Worm (Caenorhabditis elegans) whole organism, L2 larva: ENCODE data around the gene F35F10.7.

ENCODE experiments used
- C34F6.9 ChIP-seq: fragments of 150-350 bp; optimal IDR thresholded peaks from 2 replicates; lab custom pipeline; 2014; ENCODE audit warnings: missing biosample characterization, missing genetic modification characterization
- F13H6.1 ChIP-seq: sonication (generic microtip); optimal IDR thresholded peaks from 2 replicates; lab custom pipeline; 2016; ENCODE audit warnings: missing genetic modification characterization, missing compliant biosample characterization
- R02D3.7 ChIP-seq: fragments of 150-350 bp; optimal IDR thresholded peaks from 2 replicates; lab custom pipeline; 2014; ENCODE audit warnings: missing biosample characterization, missing genetic modification characterization
- ceh-82 ChIP-seq: fragments of 150-350 bp; optimal IDR thresholded peaks from 2 replicates; lab custom pipeline; 2014; ENCODE audit warnings: missing biosample characterization, missing genetic modification characterization
- crh-2 ChIP-seq: sonication (generic microtip); optimal IDR thresholded peaks from 2 replicates; lab custom pipeline; 2017; ENCODE audit warnings: missing biosample characterization, missing genetic modification characterization
- dmd-4 ChIP-seq: sonication (generic microtip); optimal IDR thresholded peaks from 2 replicates; lab custom pipeline; 2017; ENCODE audit warnings: missing biosample characterization, missing genetic modification characterization
- egl-27 ChIP-seq: sonication (generic microtip); optimal IDR thresholded peaks from 3 replicates; lab custom pipeline; 2017; ENCODE audit warnings: missing biosample characterization, missing genetic modification reagents, missing genetic modification characterization
- elt-3 ChIP-seq: sonication (generic microtip); optimal IDR thresholded peaks from 2 replicates; lab custom pipeline; 2017; ENCODE audit warnings: missing biosample characterization, missing genetic modification characterization
- fos-1 ChIP-seq: fragments of 150-350 bp; optimal IDR thresholded peaks from 2 replicates; lab custom pipeline; 2014; ENCODE audit warnings: missing biosample characterization, missing genetic modification characterization
- gmeb-1 ChIP-seq: fragments of 150-350 bp; optimal IDR thresholded peaks from 2 replicates; lab custom pipeline; 2014; ENCODE audit warnings: missing biosample characterization, missing genetic modification characterization
- lin-11 ChIP-seq: fragments of 150-350 bp; sonication (generic microtip); optimal IDR thresholded peaks from 2 replicates; lab custom pipeline; 2014; ENCODE audit warnings: missing biosample characterization, missing genetic modification characterization, inconsistent platforms, mixed read lengths
- lin-39 ChIP-seq: fragments of 150-350 bp; optimal IDR thresholded peaks from 2 replicates; lab custom pipeline; 2014; ENCODE audit warnings: missing biosample characterization, missing genetic modification reagents, missing genetic modification characterization
- lsy-2 ChIP-seq, 2 experiments: fragments of 150-350 bp in 1 of 2; sonication (generic microtip) in 1 of 2; optimal IDR thresholded peaks; 2 replicates each; lab custom pipeline; 2014 to 2017; ENCODE audit warnings: missing biosample characterization in 2 of 2, missing genetic modification characterization in 2 of 2
- mbf-1 ChIP-seq: sonication (generic microtip); optimal IDR thresholded peaks from 2 replicates; lab custom pipeline; 2017; ENCODE audit warnings: missing biosample characterization, missing genetic modification characterization
- nhr-11 ChIP-seq: fragments of 150-350 bp; optimal IDR thresholded peaks from 2 replicates; lab custom pipeline; 2014; ENCODE audit warnings: missing biosample characterization, missing genetic modification characterization
- nhr-12 ChIP-seq: fragments of 150-350 bp; optimal IDR thresholded peaks from 2 replicates; lab custom pipeline; 2014; ENCODE audit warnings: missing biosample characterization, missing genetic modification characterization
- nhr-23 ChIP-seq: fragments of 150-350 bp; optimal IDR thresholded peaks from 2 replicates; lab custom pipeline; 2014; ENCODE audit warnings: missing biosample characterization, missing genetic modification reagents, missing genetic modification characterization
- nhr-237 ChIP-seq: fragments of 150-350 bp; optimal IDR thresholded peaks from 2 replicates; lab custom pipeline; 2014; ENCODE audit warnings: missing biosample characterization, missing genetic modification characterization
- nhr-25 ChIP-seq: fragments of 150-350 bp; sonication (generic microtip); optimal IDR thresholded peaks from 3 replicates; lab custom pipeline; 2014; ENCODE audit warnings: missing biosample characterization, missing genetic modification characterization
- nhr-6 ChIP-seq: fragments of 150-350 bp; optimal IDR thresholded peaks from 2 replicates; lab custom pipeline; 2014; ENCODE audit warnings: missing biosample characterization, missing genetic modification characterization
- nhr-77 ChIP-seq: fragments of 150-350 bp; optimal IDR thresholded peaks from 2 replicates; lab custom pipeline; 2014; ENCODE audit warnings: missing biosample characterization, missing genetic modification characterization
- peb-1 ChIP-seq: fragments of 150-350 bp; optimal IDR thresholded peaks from 2 replicates; lab custom pipeline; 2014; ENCODE audit warnings: missing biosample characterization, missing genetic modification characterization
- sem-4 ChIP-seq: fragments of 150-350 bp; optimal IDR thresholded peaks from 2 replicates; lab custom pipeline; 2014; ENCODE audit warnings: missing biosample characterization, missing genetic modification reagents, missing genetic modification characterization
- skn-1 ChIP-seq: sonication (generic microtip); optimal IDR thresholded peaks from 2 replicates; lab custom pipeline; 2017; ENCODE audit warnings: missing biosample characterization, missing genetic modification characterization
- sma-3 ChIP-seq: sonication (generic microtip); optimal IDR thresholded peaks from 2 replicates; lab custom pipeline; 2016; ENCODE audit warnings: missing genetic modification reagents, missing genetic modification characterization, missing compliant biosample characterization
- sma-9 ChIP-seq, 2 experiments: fragments of 150-350 bp in 1 of 2; sonication (generic microtip) in 1 of 2; optimal IDR thresholded peaks; 2 replicates each; lab custom pipeline; 2014 to 2016; ENCODE audit warnings: missing genetic modification characterization in 2 of 2, mild to moderate bottlenecking in 1 of 2, missing biosample characterization in 1 of 2, missing compliant biosample characterization in 1 of 2, missing genetic modification reagents in 1 of 2, moderate library complexity in 1 of 2
- snpc-4 ChIP-seq: fragments of 150-350 bp; optimal IDR thresholded peaks from 2 replicates; lab custom pipeline; 2014; ENCODE audit warnings: missing biosample characterization, missing genetic modification characterization
- unc-55 ChIP-seq: fragments of 150-350 bp; sonication (generic microtip); optimal IDR thresholded peaks from 3 replicates; lab custom pipeline; 2014; ENCODE audit warnings: missing biosample characterization, missing genetic modification reagents, missing genetic modification characterization
- unc-62 ChIP-seq: fragments of 150-350 bp; optimal IDR thresholded peaks from 2 replicates; lab custom pipeline; 2014; ENCODE audit warnings: missing biosample characterization, missing genetic modification reagents, missing genetic modification characterization
- zag-1 ChIP-seq: fragments of 150-350 bp; optimal IDR thresholded peaks from 2 replicates; lab custom pipeline; 2014; ENCODE audit warnings: missing biosample characterization, missing genetic modification characterization
- ztf-1 ChIP-seq: fragments of 200-800 bp; sonication (Bioruptor generic); conservative IDR thresholded peaks from 2 replicates; pipeline ENCODE4 v1.3.6; 2022; ENCODE audit warnings: missing genetic modification characterization, missing compliant biosample characterization
- ztf-11 ChIP-seq: sonication (generic microtip); optimal IDR thresholded peaks from 2 replicates; lab custom pipeline; 2017; ENCODE audit warnings: missing biosample characterization, missing genetic modification characterization
- ztf-4 ChIP-seq: fragments of 150-350 bp; optimal IDR thresholded peaks from 2 replicates; lab custom pipeline; 2014; ENCODE audit warnings: missing biosample characterization, missing genetic modification characterization

Gene F35F10.7

DNA sequence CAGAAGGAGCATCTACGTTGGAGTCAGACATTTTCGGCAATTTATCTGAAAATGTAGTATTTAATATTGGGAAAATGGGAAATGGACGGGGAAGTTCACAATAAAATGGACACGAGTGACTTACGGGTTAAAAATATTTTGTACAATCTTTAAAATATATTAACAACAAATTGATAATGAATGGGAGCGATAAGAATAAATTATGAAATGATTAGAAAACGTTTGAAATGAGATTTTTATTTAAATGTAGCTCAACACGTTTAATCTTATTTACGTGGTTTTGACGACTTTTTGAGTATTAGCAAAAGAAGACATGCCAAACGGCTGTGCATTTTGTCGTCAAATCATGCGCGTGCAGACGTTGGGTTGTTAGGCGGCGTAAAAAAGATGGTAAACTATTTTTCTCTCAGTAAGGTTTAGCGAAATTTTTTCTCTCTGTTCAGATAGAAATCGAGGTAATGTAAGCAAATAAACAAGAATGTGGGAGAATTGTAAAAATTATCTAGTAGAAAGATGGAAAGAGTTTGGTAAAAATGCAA is 9.1 kb downstream of the F35F10.7 start, which contains the start of gene fbxa-64:
Gene fbxa-64, minus strand, starts transcription at position 51 of the 539 bp plus-strand sequence.
- TF ChIP-seq ztf-11 (tag; lab: Kevin White, UChicago), result no peak
- TF ChIP-seq nhr-11 (tag; lab: Kevin White, UChicago), result no peak
- TF ChIP-seq crh-2 (tag; lab: Kevin White, UChicago), result no peak
- no peak for TF ChIP-seq sem-4 (tag; lab: Kevin White, UChicago)
- TF ChIP-seq sma-9 (GFP tag; optimal IDR thresholded peaks at IDR 0.05; lab: Kevin White, UChicago), result no peak
- TF ChIP-seq sma-9 (tag; optimal IDR thresholded peaks at IDR 0.05; lab: Kevin White, UChicago), result no peak
- peak; percentile 9 for TF ChIP-seq C34F6.9 (tag; lab: Kevin White, UChicago)
- no peak for TF ChIP-seq nhr-12 (tag; lab: Kevin White, UChicago)
- peak in 1 of 2 experiments; percentile 18 for TF ChIP-seq lsy-2 (tag; optimal IDR thresholded peaks at IDR 0.05; lab: Kevin White, UChicago)
- no peak for TF ChIP-seq R02D3.7
- TF ChIP-seq elt-3 (tag; lab: Kevin White, UChicago), result no peak
- TF ChIP-seq zag-1, result no peak

DNA sequence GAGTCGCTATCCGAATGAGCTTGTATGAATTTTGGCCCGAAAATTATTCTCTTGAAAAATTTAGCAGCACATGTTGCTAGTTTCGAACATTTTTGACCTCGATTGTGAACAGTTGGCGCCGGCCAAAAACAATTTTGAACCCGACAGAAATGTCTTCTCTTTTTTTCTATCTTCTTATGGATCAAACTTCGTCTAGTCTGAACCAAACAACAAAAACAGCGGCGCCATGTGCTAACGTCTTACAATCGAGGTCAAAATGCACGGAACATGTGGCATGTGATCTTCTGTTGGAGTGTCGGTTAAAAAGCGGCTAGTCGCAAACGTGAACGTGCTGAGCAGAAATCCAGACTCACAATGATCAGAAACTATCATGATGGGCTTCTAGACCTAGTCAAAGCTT is 11.0 kb downstream of the F35F10.7 start:
- TF ChIP-seq snpc-4 (tag; lab: Kevin White, UChicago) (no peak), lin-11 (tag; lab: Kevin White, UChicago) (no peak), nhr-12 (tag; lab: Kevin White, UChicago) (no peak), sma-3 (GFP tag; lab: Kevin White, UChicago) (no peak), sem-4 (tag; lab: Kevin White, UChicago) (peak; percentile 4), sma-9 (GFP tag; optimal IDR thresholded peaks at IDR 0.05; lab: Kevin White, UChicago) (peak; percentile 92), sma-9 (tag; optimal IDR thresholded peaks at IDR 0.05; lab: Kevin White, UChicago) (no peak), nhr-77 (no peak), elt-3 (tag; lab: Kevin White, UChicago) (no peak), nhr-237 (tag; lab: Kevin White, UChicago) (no peak), unc-62 (GFP tag; lab: Kevin White, UChicago) (no peak), ztf-1 (GFP tag; lab: Robert Waterston, UW) (no peak), dmd-4 (no peak), lsy-2 (tag; optimal IDR thresholded peaks at IDR 0.05; lab: Kevin White, UChicago) (no peak), ztf-11 (tag; lab: Kevin White, UChicago) (no peak), skn-1 (no peak), crh-2 (tag; lab: Kevin White, UChicago) (no peak), nhr-6 (tag; lab: Kevin White, UChicago) (no peak), ceh-82 (no peak), fos-1 (tag; lab: Kevin White, UChicago) (no peak), F13H6.1 (tag; lab: Kevin White, UChicago) (peak; percentile 80), nhr-23 (no peak), peb-1 (tag; lab: Kevin White, UChicago) (no peak), ztf-4 (no peak)
- TF ChIP-seq, all 48 proteins: peak for 3

- TF ChIP-seq ztf-1 (GFP tag; lab: Robert Waterston, UW), result no peak
These were observed 12.2 kb downstream of the F35F10.7 start, which contains the start of gene T28A11.3 for ce11 chrV:3275033-3275432. TSS of gene T28A11.3 (plus strand) at chrV:3275333.

DNA sequence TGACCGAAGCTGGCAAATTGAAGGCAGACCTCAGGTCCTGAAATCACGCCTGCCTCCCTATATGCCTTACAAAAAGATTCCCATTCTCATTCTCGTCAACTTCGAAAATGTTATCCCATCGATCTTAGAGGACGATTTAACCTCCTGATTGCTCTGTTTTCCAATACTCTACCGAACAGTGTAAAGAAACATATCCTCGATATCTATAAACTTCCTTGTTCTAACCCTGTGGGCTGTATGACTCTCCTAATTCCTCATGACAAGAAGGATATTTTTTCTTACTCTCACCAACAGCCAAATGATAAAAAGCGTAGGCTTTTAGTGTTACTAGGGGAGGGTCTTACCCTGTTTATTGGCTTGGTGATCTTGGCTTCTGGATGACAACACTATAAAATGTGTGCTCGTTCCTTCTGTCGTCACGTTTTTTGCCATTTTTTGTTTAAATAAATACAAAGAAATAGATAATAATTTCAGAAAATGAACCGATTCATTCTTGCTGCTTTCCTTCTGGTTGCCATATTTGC is 13.6 kb downstream of the F35F10.7 start, which contains the start of gene T28A11.4:
Gene T28A11.4, plus strand, starts transcription at position 474 of the 524 bp plus-strand sequence.
- no peak for TF ChIP-seq sem-4 (tag; lab: Kevin White, UChicago)
- no peak for TF ChIP-seq gmeb-1 (tag; lab: Kevin White, UChicago)
- TF ChIP-seq R02D3.7, result no peak
- TF ChIP-seq unc-55 (GFP tag; lab: Kevin White, UChicago), result no peak
- no peak for TF ChIP-seq lin-39 (tag; lab: Kevin White, UChicago)
- no peak for TF ChIP-seq ceh-82
- TF ChIP-seq nhr-25 (tag; lab: Kevin White, UChicago), result no peak
- no peak for TF ChIP-seq C34F6.9 (tag; lab: Kevin White, UChicago)
- no peak for TF ChIP-seq mbf-1
- no peak for TF ChIP-seq elt-3 (tag; lab: Kevin White, UChicago)
- no peak for TF ChIP-seq egl-27 (tag; lab: Kevin White, UChicago)
- no peak for TF ChIP-seq F13H6.1 (tag; lab: Kevin White, UChicago)
